Worm (Caenorhabditis elegans) whole organism, L1 larva: ENCODE results near the gene twk-11.

Source experiments
- C16A3.4 ChIP-seq: fragments of 150-350 bp; optimal IDR thresholded peaks from 2 replicates; lab custom pipeline; 2014; ENCODE audit warnings: missing biosample characterization, missing genetic modification characterization
- ama-1 ChIP-seq: fragments of 150-350 bp; optimal IDR thresholded peaks from 2 replicates; lab custom pipeline; 2014
- ces-1 ChIP-seq: fragments of 150-350 bp; optimal IDR thresholded peaks from 2 replicates; lab custom pipeline; 2014; ENCODE audit warnings: missing biosample characterization, missing genetic modification reagents, missing genetic modification characterization
- elt-2 ChIP-seq: sonication (generic microtip); optimal IDR thresholded peaks from 2 replicates; lab custom pipeline; 2016; ENCODE audit warnings: missing genetic modification characterization, mild to moderate bottlenecking, inconsistent platforms, missing compliant biosample characterization, missing genetic modification reagents
- rnt-1 ChIP-seq: sonication (generic microtip); optimal IDR thresholded peaks from 2 replicates; lab custom pipeline; 2016; ENCODE audit warnings: mild to moderate bottlenecking, missing genetic modification characterization, moderate library complexity, missing compliant biosample characterization
- skn-1 ChIP-seq: fragments of 150-350 bp; optimal IDR thresholded peaks from 2 replicates; lab custom pipeline; 2014; ENCODE audit warnings: missing biosample characterization, missing genetic modification characterization
- unc-130 ChIP-seq: fragments of 150-350 bp; optimal IDR thresholded peaks from 2 replicates; lab custom pipeline; 2017; ENCODE audit warnings: missing biosample characterization, missing genetic modification characterization, inconsistent platforms
- ztf-4 ChIP-seq: fragments of 150-350 bp; optimal IDR thresholded peaks from 2 replicates; lab custom pipeline; 2014; ENCODE audit warnings: missing biosample characterization, missing genetic modification characterization

DNA sequence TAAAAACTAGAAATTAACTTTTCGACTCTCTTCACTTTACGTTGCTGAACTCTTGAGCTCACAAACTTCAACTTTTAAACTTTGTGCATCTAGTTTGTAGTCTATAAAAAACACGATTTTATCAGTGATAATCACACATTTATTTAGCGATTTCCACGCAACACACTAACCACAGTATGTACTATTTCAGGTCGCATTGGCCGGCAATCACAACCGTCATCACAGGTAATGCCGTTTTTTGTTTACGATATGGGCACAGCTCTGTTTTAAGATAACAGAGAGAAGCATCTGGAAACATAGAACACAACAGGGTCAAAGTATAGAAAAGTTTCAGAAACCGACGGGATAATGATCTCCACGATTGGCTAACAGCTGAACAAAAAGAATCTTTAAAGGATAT, 39.8 kb upstream of the twk-11 start:
- TF ChIP-seq unc-130 (tag; lab: Kevin White, UChicago) (no peak), ztf-4 (tag; lab: Kevin White, UChicago) (no peak), rnt-1 (tag; lab: Kevin White, UChicago) (no peak), C16A3.4 (tag; lab: Kevin White, UChicago) (no peak), ces-1 (GFP tag; lab: Kevin White, UChicago) (no peak), ama-1 (lab: Kevin White, UChicago) (no peak), skn-1 (tag; lab: Kevin White, UChicago) (no peak), elt-2 (tag; lab: Kevin White, UChicago) (peak; percentile 57)
